Worm (Caenorhabditis elegans) whole organism, young adult: ENCODE data around the gene got-1.2.

Experiments
- C06A6.2 ChIP-seq: fragments of 200-800 bp; sonication (Bioruptor generic); conservative IDR thresholded peaks from 2 replicates; pipeline ENCODE4 v1.3.6; 2022; ENCODE audit warnings: missing genetic modification characterization, missing compliant biosample characterization
- C17E4.6 ChIP-seq: fragments of 200-800 bp; sonication (Bioruptor generic); IDR thresholded peaks from 2 replicates; pipeline ENCODE4 v1.3.6; 2022; ENCODE audit warnings: missing genetic modification reagents, missing genetic modification characterization, missing compliant biosample characterization
- D2030.7 ChIP-seq: fragments of 200-800 bp; sonication (Bioruptor generic); IDR thresholded peaks from 2 replicates; pipeline ENCODE4 v1.3.6; 2022; ENCODE audit warnings: missing genetic modification reagents, missing genetic modification characterization, missing compliant biosample characterization
- F23B12.7 ChIP-seq: sonication (generic microtip); optimal IDR thresholded peaks from 2 replicates; lab custom pipeline; 2017; ENCODE audit warnings: missing genetic modification characterization, mild to moderate bottlenecking, missing compliant biosample characterization, antibody characterized with exemption, moderate library complexity; ENCODE audit not compliant: insufficient read depth
- K11D2.4 ChIP-seq: fragments of 200-800 bp; sonication (Bioruptor generic); IDR thresholded peaks from 2 replicates; pipeline ENCODE4 v1.3.6; 2022; ENCODE audit warnings: missing genetic modification reagents, missing genetic modification characterization, missing compliant biosample characterization
- K12H6.12 ChIP-seq: fragments of 200-800 bp; sonication (Bioruptor generic); optimal IDR thresholded peaks from 2 replicates; lab custom pipeline; 2018; ENCODE audit warnings: mild to moderate bottlenecking, missing genetic modification characterization, missing compliant biosample characterization
- ZK185.1 ChIP-seq: sonication (generic microtip); optimal IDR thresholded peaks from 2 replicates; lab custom pipeline; 2016; ENCODE audit warnings: mild to moderate bottlenecking, missing genetic modification characterization, missing compliant biosample characterization; ENCODE audit not compliant: poor library complexity, severe bottlenecking
- ama-1 ChIP-seq, 3 experiments: fragments of 150-350 bp in 1 of 3; sonication (generic microtip) in 2 of 3; optimal IDR thresholded peaks; 2 replicates each; lab custom pipeline; 2014 to 2018; ENCODE audit warnings: missing biosample characterization in 2 of 3, missing genetic modification characterization in 2 of 3, missing genetic modification reagents in 2 of 3
- aptf-3 ChIP-seq: fragments of 200-800 bp; sonication (Bioruptor generic); IDR thresholded peaks from 2 replicates; pipeline ENCODE4 v1.3.6; 2022; ENCODE audit warnings: missing genetic modification characterization, missing compliant biosample characterization
- cebp-1 ChIP-seq, 2 experiments: fragments of 200-800 bp in 1 of 2; sonication (Bioruptor generic) in 1 of 2; sonication (generic microtip) in 1 of 2; IDR thresholded peaks in 1 of 2; optimal IDR thresholded peaks in 1 of 2; 2 replicates each; pipeline versions ENCODE4 v1.3.6 to Lab custom; 2017 to 2022; ENCODE audit warnings: missing compliant biosample characterization in 2 of 2, missing genetic modification characterization in 2 of 2, mild to moderate bottlenecking in 1 of 2, missing genetic modification reagents in 1 of 2, moderate library complexity in 1 of 2
- cebp-2 ChIP-seq: fragments of 200-800 bp; sonication (Bioruptor generic); IDR thresholded peaks from 2 replicates; pipeline ENCODE4 v1.3.6; 2022; ENCODE audit warnings: missing genetic modification characterization, missing compliant biosample characterization
- dox-1 ChIP-seq: fragments of 200-800 bp; sonication (Bioruptor generic); IDR thresholded peaks from 2 replicates; pipeline ENCODE4 v1.3.6; 2022; ENCODE audit warnings: missing genetic modification reagents, missing genetic modification characterization, missing compliant biosample characterization
- ekl-4 ChIP-seq: fragments of 200-800 bp; sonication (Bioruptor generic); IDR thresholded peaks from 2 replicates; pipeline ENCODE4 v1.3.6; 2022; ENCODE audit warnings: missing genetic modification reagents, missing genetic modification characterization, missing compliant biosample characterization
- hmg-1.2 ChIP-seq: fragments of 200-800 bp; sonication (Bioruptor generic); IDR thresholded peaks from 2 replicates; pipeline ENCODE4 v1.3.6; 2022; ENCODE audit warnings: missing genetic modification reagents, missing genetic modification characterization, missing compliant biosample characterization
- hmg-20 ChIP-seq: fragments of 200-800 bp; sonication (Bioruptor generic); IDR thresholded peaks from 2 replicates; pipeline ENCODE4 v1.3.6; 2022; ENCODE audit warnings: missing genetic modification reagents, missing genetic modification characterization, missing compliant biosample characterization
- lin-35 ChIP-seq, 3 experiments: fragments of 150-350 bp in 2 of 3; sonication (generic microtip) in 1 of 3; optimal IDR thresholded peaks; 2 replicates each; lab custom pipeline; 2014 to 2018; ENCODE audit warnings: missing biosample characterization in 3 of 3, missing genetic modification characterization in 3 of 3, missing genetic modification reagents in 3 of 3
- lsl-1 ChIP-seq: fragments of 200-800 bp; sonication (Bioruptor generic); optimal IDR thresholded peaks from 2 replicates; lab custom pipeline; 2018; ENCODE audit warnings: mild to moderate bottlenecking, missing genetic modification characterization, moderate library complexity, missing compliant biosample characterization
- mcd-1 ChIP-seq: fragments of 200-800 bp; sonication (Bioruptor generic); IDR thresholded peaks from 2 replicates; pipeline ENCODE4 v1.3.6; 2022; ENCODE audit warnings: missing genetic modification reagents, missing genetic modification characterization, missing compliant biosample characterization
- nfyb-1 ChIP-seq: fragments of 200-800 bp; sonication (Bioruptor generic); IDR thresholded peaks from 2 replicates; pipeline ENCODE4 v1.3.6; 2022; ENCODE audit warnings: missing genetic modification reagents, missing genetic modification characterization, missing compliant biosample characterization
- nhr-27 ChIP-seq: fragments of 200-800 bp; sonication (Bioruptor generic); optimal IDR thresholded peaks from 2 replicates; lab custom pipeline; 2018; ENCODE audit warnings: mild to moderate bottlenecking, missing genetic modification characterization, moderate library complexity, missing compliant biosample characterization
- nhr-80 ChIP-seq: sonication (generic microtip); optimal IDR thresholded peaks from 2 replicates; lab custom pipeline; 2016; ENCODE audit warnings: missing genetic modification characterization, missing compliant biosample characterization
- nhr-90 ChIP-seq: sonication (generic microtip); optimal IDR thresholded peaks from 2 replicates; lab custom pipeline; 2016; ENCODE audit warnings: missing genotype, mild to moderate bottlenecking, missing genetic modification characterization, missing compliant biosample characterization
- repo-1 ChIP-seq: sonication (generic microtip); optimal IDR thresholded peaks from 2 replicates; lab custom pipeline; 2017; ENCODE audit warnings: mild to moderate bottlenecking, missing genetic modification characterization, missing compliant biosample characterization
- sdz-38 ChIP-seq: sonication (generic microtip); optimal IDR thresholded peaks from 2 replicates; lab custom pipeline; 2016; ENCODE audit warnings: missing genotype, missing genetic modification characterization, missing compliant biosample characterization
- tbp1 ChIP-seq: fragments of 200-800 bp; sonication (Bioruptor generic); optimal IDR thresholded peaks from 2 replicates; lab custom pipeline; 2018; ENCODE audit warnings: mild to moderate bottlenecking, missing genetic modification characterization, missing compliant biosample characterization
- unc-62 ChIP-seq: fragments of 150-350 bp; optimal IDR thresholded peaks from 2 replicates; lab custom pipeline; 2014; ENCODE audit warnings: missing biosample characterization, missing genetic modification reagents, missing genetic modification characterization
- xnd-1 ChIP-seq: sonication (generic microtip); optimal IDR thresholded peaks from 2 replicates; lab custom pipeline; 2016; ENCODE audit warnings: missing genotype, missing genetic modification reagents, missing genetic modification characterization, missing compliant biosample characterization
- zfh-2 ChIP-seq: fragments of 200-800 bp; sonication (Bioruptor generic); conservative IDR thresholded peaks from 2 replicates; pipeline ENCODE4 v1.3.6; 2022; ENCODE audit warnings: missing genetic modification reagents, missing genetic modification characterization, missing compliant biosample characterization
- zim-3 ChIP-seq: sonication (generic microtip); optimal IDR thresholded peaks from 2 replicates; lab custom pipeline; 2017; ENCODE audit warnings: mild to moderate bottlenecking, missing genetic modification characterization, moderate library complexity, missing compliant biosample characterization

Gene got-1.2

ce11 chrX:16821533-16821932, 28.6 kb upstream of the got-1.2 start:
- TF ChIP-seq K11D2.4 (GFP tag; lab: Robert Waterston, UW): no peak

ce11 chrX:16818271-16818670, 25.3 kb upstream of the got-1.2 start:
- TF ChIP-seq ZK185.1 (tag; lab: Kevin White, UChicago): no peak
- TF ChIP-seq C06A6.2 (GFP tag; lab: Robert Waterston, UW): no peak
- no peak for TF ChIP-seq dox-1 (GFP tag; lab: Robert Waterston, UW)
- no peak for TF ChIP-seq C17E4.6 (GFP tag; lab: Robert Waterston, UW)

DNA sequence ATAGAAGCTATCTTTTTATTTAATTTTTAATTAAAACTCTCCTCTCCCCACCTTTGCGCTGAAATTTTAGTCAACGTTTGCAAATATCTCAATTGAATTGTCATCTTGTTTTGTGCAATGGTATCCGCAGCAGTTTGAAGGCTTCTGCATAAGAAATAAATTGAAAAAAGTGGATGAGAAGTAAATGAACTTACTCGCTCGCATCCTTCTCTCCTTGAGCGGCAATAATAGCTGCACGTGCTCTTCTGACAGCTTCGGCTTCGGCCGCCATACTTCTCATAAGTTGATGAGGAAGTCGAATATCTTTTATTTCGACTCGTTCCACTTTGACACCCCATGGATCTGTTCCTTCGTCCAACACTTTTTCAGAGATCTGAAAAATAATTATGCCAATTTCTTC, 23.9 kb upstream of the got-1.2 start:
- TF ChIP-seq zim-3 (no peak), hmg-20 (GFP tag; lab: Robert Waterston, UW) (no peak), cebp-2 (GFP tag; lab: Robert Waterston, UW) (no peak)
- TF ChIP-seq, all 124 proteins: peak for 0

ce11 chrX:16815508-16815907, 22.6 kb upstream of the got-1.2 start:
- no peak for TF ChIP-seq cebp-1 (GFP tag; IDR thresholded peaks at IDR 0.05; lab: Robert Waterston, UW)
- TF ChIP-seq cebp-1 (tag; optimal IDR thresholded peaks at IDR 0.05; lab: Kevin White, UChicago): no peak
- no peak for TF ChIP-seq nhr-80 (tag; lab: Kevin White, UChicago)
- no peak for TF ChIP-seq D2030.7
- TF ChIP-seq lsl-1 (GFP tag; lab: Kevin White, UChicago): no peak
- TF ChIP-seq zfh-2: no peak
- no peak for TF ChIP-seq hmg-1.2 (GFP tag; lab: Robert Waterston, UW)
- TF ChIP-seq unc-62 (GFP tag; lab: Kevin White, UChicago): no peak
- TF ChIP-seq repo-1: no peak
- TF ChIP-seq nfyb-1 (GFP tag; lab: Robert Waterston, UW): no peak
- no peak for TF ChIP-seq lin-35 (GFP tag; optimal IDR thresholded peaks at IDR 0.05; lab: Kevin White, UChicago)
- TF ChIP-seq sdz-38 (tag; lab: Kevin White, UChicago): no peak
- TF ChIP-seq aptf-3 (GFP tag; lab: Robert Waterston, UW): no peak
- TF ChIP-seq nhr-27 (tag; lab: Kevin White, UChicago): no peak
- no peak for TF ChIP-seq xnd-1 (tag; lab: Kevin White, UChicago)
- no peak for TF ChIP-seq ekl-4 (GFP tag; lab: Robert Waterston, UW)
- TF ChIP-seq nhr-90 (tag; lab: Kevin White, UChicago): no peak
- no peak for TF ChIP-seq C17E4.6 (GFP tag; lab: Robert Waterston, UW)
- TF ChIP-seq hmg-20 (GFP tag; lab: Robert Waterston, UW): no peak
- no peak for TF ChIP-seq tbp1 (GFP tag; lab: Kevin White, UChicago)
- TF ChIP-seq F23B12.7: no peak

- TF ChIP-seq dox-1 (GFP tag; lab: Robert Waterston, UW): no peak
- peak; percentile 30 for TF ChIP-seq nhr-80 (tag; lab: Kevin White, UChicago)
Measured at ce11 chrX:16814913-16815312, 22.0 kb upstream of the got-1.2 start.

DNA sequence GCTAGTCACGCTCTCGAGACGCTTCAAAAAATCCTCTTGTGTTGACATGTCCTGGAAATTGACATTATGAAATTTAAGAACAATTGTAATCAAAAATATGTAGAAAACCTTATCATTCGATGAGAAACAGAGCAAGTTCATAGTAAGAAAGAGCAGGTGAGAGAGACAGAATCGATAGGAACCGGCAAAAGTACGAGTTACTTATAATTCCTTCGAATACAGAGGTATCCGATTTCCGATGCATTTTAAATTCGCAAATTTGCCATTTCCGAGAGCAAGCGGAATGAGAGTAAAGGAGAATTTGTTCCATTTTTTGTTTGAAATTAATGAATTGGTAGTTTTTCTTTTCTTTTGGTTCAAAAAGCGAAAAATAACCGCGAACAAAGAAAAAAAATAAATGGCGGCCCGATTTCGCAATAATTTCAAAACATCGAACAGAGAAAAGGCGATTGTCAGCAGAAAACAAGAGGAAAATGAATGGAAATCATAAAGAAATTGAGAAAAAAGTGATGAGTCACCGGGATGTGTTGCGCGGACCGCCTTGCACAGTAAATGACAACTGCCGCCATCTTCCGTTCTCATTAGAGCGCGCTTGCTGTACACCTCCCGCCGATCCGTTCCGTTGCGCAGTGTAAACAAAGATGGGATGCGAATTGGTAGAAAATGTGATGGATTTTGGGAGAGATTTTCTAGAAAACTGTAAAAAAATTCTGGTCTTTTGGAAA, 20.8 kb upstream of the got-1.2 start, which contains the start of gene cas-1:
Gene cas-1, minus strand, starts transcription at position 51 of the 725 bp plus-strand sequence.
- peak; percentile 84 for TF ChIP-seq cebp-1 (GFP tag; IDR thresholded peaks at IDR 0.05; lab: Robert Waterston, UW)
- TF ChIP-seq cebp-1 (tag; optimal IDR thresholded peaks at IDR 0.05; lab: Kevin White, UChicago): peak; percentile 95
- TF ChIP-seq K12H6.12 (tag; lab: Kevin White, UChicago): peak; percentile 7
- peak; percentile 31; the same call in 1 of the 2 replicates for TF ChIP-seq hmg-1.2 (GFP tag; lab: Robert Waterston, UW)
- no peak for TF ChIP-seq ama-1 (optimal IDR thresholded peaks at IDR 0.05; lab: Kevin White, UChicago)
- TF ChIP-seq ama-1 (GFP tag; optimal IDR thresholded peaks at IDR 0.05; lab: Kevin White, UChicago): no peak
- TF ChIP-seq mcd-1 (GFP tag; lab: Robert Waterston, UW): peak; percentile 84
- TF ChIP-seq lsl-1 (GFP tag; lab: Kevin White, UChicago): no peak
